Worm (Caenorhabditis elegans) whole organism, L1 larva: ENCODE measurements around the gene srx-112.

Experiments
- dpl-1 ChIP-seq, 3 experiments: fragments of 150-350 bp in 2 of 3; sonication (generic microtip) in 1 of 3; optimal IDR thresholded peaks; 2 replicates each; lab custom pipeline; 2014 to 2017; ENCODE audit warnings: missing biosample characterization in 3 of 3, missing genetic modification characterization in 3 of 3, missing genetic modification reagents in 3 of 3
- elt-2 ChIP-seq: sonication (generic microtip); optimal IDR thresholded peaks from 2 replicates; lab custom pipeline; 2016; ENCODE audit warnings: missing genetic modification characterization, mild to moderate bottlenecking, inconsistent platforms, missing compliant biosample characterization, missing genetic modification reagents
- fkh-10 ChIP-seq: sonication (generic microtip); optimal IDR thresholded peaks from 2 replicates; lab custom pipeline; 2017; ENCODE audit warnings: missing biosample characterization, missing genetic modification reagents, missing genetic modification characterization
- lin-35 ChIP-seq, 2 experiments: fragments of 150-350 bp; optimal IDR thresholded peaks; 2 replicates each; lab custom pipeline; 2014; ENCODE audit warnings: missing biosample characterization in 2 of 2, missing genetic modification characterization in 2 of 2, missing genetic modification reagents in 2 of 2
- sptf-1 ChIP-seq: fragments of 150-350 bp; optimal IDR thresholded peaks from 2 replicates; lab custom pipeline; 2014; ENCODE audit warnings: missing biosample characterization, missing genetic modification characterization

DNA sequence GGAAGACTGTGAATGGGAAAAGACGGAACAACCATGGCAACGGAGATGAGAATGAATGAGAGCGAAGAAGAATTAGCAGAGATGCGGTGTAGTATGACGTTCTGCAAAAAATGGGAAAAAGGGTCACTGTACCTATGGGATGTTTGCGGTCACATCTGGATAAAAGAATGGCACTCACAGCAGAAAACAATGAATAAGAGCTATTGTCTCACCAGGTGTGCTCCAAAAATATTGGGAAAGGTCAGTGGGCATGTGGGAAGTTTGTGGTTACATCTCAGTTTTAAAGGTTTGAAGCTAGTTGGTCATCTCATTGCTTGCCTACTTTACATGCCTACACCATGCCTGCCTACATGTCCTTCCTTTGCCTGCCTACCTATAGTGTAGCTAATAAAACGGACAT, 13.7 kb downstream of the srx-112 start, which contains the start of gene fbxb-91:
- TF ChIP-seq dpl-1 (GFP tag; optimal IDR thresholded peaks at IDR 0.05; lab: Kevin White, UChicago): no peak
- no peak for TF ChIP-seq fkh-10 (GFP tag; lab: Kevin White, UChicago)
- TF ChIP-seq lin-35 (GFP tag; optimal IDR thresholded peaks at IDR 0.05; lab: Kevin White, UChicago): no peak
- TF ChIP-seq elt-2 (tag; lab: Kevin White, UChicago): no peak
- no peak for TF ChIP-seq sptf-1
